Worm (Caenorhabditis elegans): ENCODE results near the gene mip-1.
A peak's percentile ranks its signal among the peaks of the same experiment; 100 is the strongest.
"Not testable (repeated sequence)": the region's sequence is repeated elsewhere in the genome, so short reads cannot be mapped to it uniquely, and the experiment has no call there.

mip-1 gene

ce11 chrIII:4781937-4782576 is 10.8 kb upstream of the mip-1 start, which contains the start of the genes gex-5 and C38D4.10:
Gene gex-5, minus strand, starts transcription at chrIII:4781987.
Gene C38D4.10, plus strand, starts transcription at chrIII:4782526.
- not testable (repeated sequence) for TF ChIP-seq ceh-18, zip-5, npax-4 (tag; optimal IDR thresholded peaks at IDR 0.05)

ce11 chrIII:4785131-4785530 is 7.8 kb upstream of the mip-1 start, which contains the start of gene enu-3.2:
Gene enu-3.2, minus strand, starts transcription at chrIII:4785235.
- not testable (repeated sequence) for TF ChIP-seq ets-4, pqm-1, ref-2 (tag; optimal IDR thresholded peaks at IDR 0.05)

- no peak for TF ChIP-seq hlh-13 (GFP tag; optimal IDR thresholded peaks at IDR 0.05)
- TF ChIP-seq ceh-45 (GFP tag; IDR thresholded peaks at IDR 0.05): no peak
- TF ChIP-seq fax-1 (tag; optimal IDR thresholded peaks at IDR 0.05): no peak
- TF ChIP-seq C38D4.7 (GFP tag; optimal IDR thresholded peaks at IDR 0.05): no peak
- no peak for TF ChIP-seq unc-42 (tag; optimal IDR thresholded peaks at IDR 0.05)
- TF ChIP-seq F13H6.1 (tag; optimal IDR thresholded peaks at IDR 0.05): no peak
- TF ChIP-seq ceh-48 (tag; optimal IDR thresholded peaks at IDR 0.05): no peak
- TF ChIP-seq hlh-6 (tag; optimal IDR thresholded peaks at IDR 0.05): no peak
- no peak for TF ChIP-seq Y22D7AL.16 (tag; optimal IDR thresholded peaks at IDR 0.05)
- no peak for TF ChIP-seq pha-2 (tag; optimal IDR thresholded peaks at IDR 0.05)
- TF ChIP-seq K02D7.2 (tag; optimal IDR thresholded peaks at IDR 0.05): no peak
- TF ChIP-seq elt-2 (tag; optimal IDR thresholded peaks at IDR 0.05): no peak
- TF ChIP-seq dve-1 (tag; optimal IDR thresholded peaks at IDR 0.05): no peak
- no peak for TF ChIP-seq ceh-18 (tag; optimal IDR thresholded peaks at IDR 0.05)
These were observed 7.2 kb upstream of the mip-1 start, which contains the start of gene mel-28 for ce11 chrIII:4785714-4786113. Gene mel-28, plus strand, starts transcription at chrIII:4786080.

ce11 chrIII:4796039-4796438 is 3.2 kb downstream of the mip-1 start:
- TF ChIP-seq zip-5 (tag; optimal IDR thresholded peaks at IDR 0.05): no peak
- TF ChIP-seq npax-4 (tag; optimal IDR thresholded peaks at IDR 0.05): no peak
- TF ChIP-seq pha-2 (tag; optimal IDR thresholded peaks at IDR 0.05): no peak
- no peak for TF ChIP-seq madf-2 (tag; optimal IDR thresholded peaks at IDR 0.05)
- TF ChIP-seq odd-2 (tag; optimal IDR thresholded peaks at IDR 0.05): no peak
- no peak for TF ChIP-seq hlh-15 (tag; optimal IDR thresholded peaks at IDR 0.05)
- no peak for TF ChIP-seq ttx-3 (tag; optimal IDR thresholded peaks at IDR 0.05)
- TF ChIP-seq ceh-19 (GFP tag; optimal IDR thresholded peaks at IDR 0.05): no peak
- no peak for TF ChIP-seq gmeb-2 (tag; optimal IDR thresholded peaks at IDR 0.05)
- no peak for TF ChIP-seq pag-3 (tag; optimal IDR thresholded peaks at IDR 0.05; ENCODE audit: borderline replicate concordance)
- no peak for TF ChIP-seq ref-2 (tag; optimal IDR thresholded peaks at IDR 0.05)
- no peak for TF ChIP-seq ceh-18 (tag; optimal IDR thresholded peaks at IDR 0.05)
- no peak for TF ChIP-seq tbx-7 (tag; optimal IDR thresholded peaks at IDR 0.05)
- TF ChIP-seq ceh-48 (tag; optimal IDR thresholded peaks at IDR 0.05): no peak
- TF ChIP-seq hlh-30 (tag; optimal IDR thresholded peaks at IDR 0.05; ENCODE audit: insufficient read depth): peak; percentile 20
- no peak for TF ChIP-seq mec-3 (tag; optimal IDR thresholded peaks at IDR 0.05; ENCODE audit: borderline replicate concordance)
- TF ChIP-seq eyg-1 (tag; optimal IDR thresholded peaks at IDR 0.05): no peak
- no peak for TF ChIP-seq T23F11.4 (GFP tag; optimal IDR thresholded peaks at IDR 0.05)
- TF ChIP-seq unc-42 (tag; optimal IDR thresholded peaks at IDR 0.05): no peak
- no peak for TF ChIP-seq ceh-30 (tag; optimal IDR thresholded peaks at IDR 0.05)
- TF ChIP-seq dmd-4 (tag; optimal IDR thresholded peaks at IDR 0.05; ENCODE audit: borderline replicate concordance): no peak
- no peak for TF ChIP-seq nhr-11 (tag; optimal IDR thresholded peaks at IDR 0.05)
- TF ChIP-seq ceh-6 (GFP tag; optimal IDR thresholded peaks at IDR 0.05): no peak
- TF ChIP-seq hlh-6 (tag; optimal IDR thresholded peaks at IDR 0.05): no peak
- peak; percentile 19 for TF ChIP-seq tbx-2 (tag; optimal IDR thresholded peaks at IDR 0.05)
- no peak for TF ChIP-seq pqm-1 (tag; optimal IDR thresholded peaks at IDR 0.05)
- peak; percentile 48 for TF ChIP-seq ets-4 (tag; optimal IDR thresholded peaks at IDR 0.05)
- peak; percentile 45 for TF ChIP-seq nfya-1 (tag; optimal IDR thresholded peaks at IDR 0.05)
- no peak for TF ChIP-seq sox-2 (GFP tag; IDR thresholded peaks at IDR 0.05)
- no peak for TF ChIP-seq hlh-8 (tag; optimal IDR thresholded peaks at IDR 0.05)
- TF ChIP-seq ceh-9 (tag; optimal IDR thresholded peaks at IDR 0.05): no peak
- no peak for TF ChIP-seq fkh-10 (GFP tag; optimal IDR thresholded peaks at IDR 0.05)
- no peak for TF ChIP-seq ztf-16 (tag; optimal IDR thresholded peaks at IDR 0.05)
- no peak for TF ChIP-seq ceh-14 (tag; optimal IDR thresholded peaks at IDR 0.05)
- TF ChIP-seq C08G9.2 (tag; optimal IDR thresholded peaks at IDR 0.05): no peak
- peak; percentile 16 for TF ChIP-seq elt-2 (tag; optimal IDR thresholded peaks at IDR 0.05)
- no peak for TF ChIP-seq K02D7.2 (tag; optimal IDR thresholded peaks at IDR 0.05)

All from whole organism, late embryonic.